Worm (Caenorhabditis elegans): ENCODE results near the gene nas-31.

ce11 chrV:10901125-10901524 lies 20.5 kb downstream of the nas-31 start, which contains the start of gene spp-16:
- TF ChIP-seq unc-62 (GFP tag; optimal IDR thresholded peaks at IDR 0.05) = no peak
- no peak for TF ChIP-seq nhr-76 (tag; optimal IDR thresholded peaks at IDR 0.05)
- TF ChIP-seq bed-3 (GFP tag; optimal IDR thresholded peaks at IDR 0.05) = no peak
- TF ChIP-seq mab-5 (tag; optimal IDR thresholded peaks at IDR 0.05) = no peak
- no peak for TF ChIP-seq lin-13 (tag; optimal IDR thresholded peaks at IDR 0.05)
- no peak for TF ChIP-seq ces-1 (GFP tag; optimal IDR thresholded peaks at IDR 0.05)
- TF ChIP-seq nhr-237 (tag; optimal IDR thresholded peaks at IDR 0.05) = no peak
- TF ChIP-seq ztf-11 (tag; optimal IDR thresholded peaks at IDR 0.05) = no peak
- TF ChIP-seq elt-1 (tag; optimal IDR thresholded peaks at IDR 0.05; ENCODE audit: borderline replicate concordance, insufficient read depth) = no peak
- no peak for TF ChIP-seq unc-39 (tag; optimal IDR thresholded peaks at IDR 0.05)
- no peak for TF ChIP-seq mep-1 (tag; optimal IDR thresholded peaks at IDR 0.05)
- TF ChIP-seq M03D4.4 (tag; optimal IDR thresholded peaks at IDR 0.05) = no peak
- TF ChIP-seq blmp-1 (tag; optimal IDR thresholded peaks at IDR 0.05) = no peak
- TF ChIP-seq hlh-1 (tag; optimal IDR thresholded peaks at IDR 0.05) = no peak
